Fruit fly (Drosophila melanogaster): Measurements from ENCODE around the gene Acsx3.

- TF ChIP-seq cic (GFP tag; optimal IDR thresholded peaks at IDR 0.05) (no peak), CG7101 (tag; optimal IDR thresholded peaks at IDR 0.05) (no peak), cnc (optimal IDR thresholded peaks at IDR 0.05) (no peak), bab1 (GFP tag; optimal IDR thresholded peaks at IDR 0.05) (no peak), Hr96 (GFP tag; optimal IDR thresholded peaks at IDR 0.05) (no peak), CG33017 (tag; optimal IDR thresholded peaks at IDR 0.05) (no peak), CG12768 (GFP tag; optimal IDR thresholded peaks at IDR 0.05) (no peak), kay (GFP tag; ENCODE audit: borderline replicate concordance) (no peak)
Observed at dm6 chr3R:19801752-19802151, 20.7 kb downstream of the Acsx3 start.
